Fruit fly (Drosophila melanogaster) whole organism, embryonic: ENCODE data around the gene intr.

Experiments
- Abd-B ChIP-seq: fragments of 200-800 bp; sonication (Bioruptor generic); optimal IDR thresholded peaks from 2 replicates; lab custom pipeline; 2018; ENCODE audit warnings: missing biosample characterization, mild to moderate bottlenecking, missing genetic modification characterization, moderate library complexity
- Adf1 ChIP-seq: fragments of 200-800 bp; sonication (Bioruptor generic); IDR thresholded peaks from 2 replicates; pipeline ENCODE4 v1.3.6; 2022; ENCODE audit warnings: missing biosample characterization, missing genetic modification characterization
- CG11247 ChIP-seq: fragments of 200-800 bp; sonication (Bioruptor generic); IDR thresholded peaks from 2 replicates; pipeline ENCODE4 v1.3.6; 2022; ENCODE audit warnings: missing biosample characterization, missing genetic modification characterization
- CG12071 ChIP-seq: fragments of 200-800 bp; sonication (Bioruptor generic); optimal IDR thresholded peaks from 3 replicates; lab custom pipeline; 2018; ENCODE audit warnings: missing biosample characterization, mild to moderate bottlenecking, missing genetic modification characterization
- CG12155 ChIP-seq: fragments of 200-800 bp; sonication (Bioruptor generic); optimal IDR thresholded peaks from 3 replicates; lab custom pipeline; 2016; ENCODE audit warnings: missing biosample characterization, missing genetic modification characterization
- CG14014 ChIP-seq: fragments of 200-800 bp; sonication (Bioruptor generic); IDR thresholded peaks from 2 replicates; pipeline ENCODE4 v1.3.6; 2022; ENCODE audit warnings: missing biosample characterization, missing genetic modification characterization
- CG15269 ChIP-seq: fragments of 200-800 bp; sonication (Bioruptor generic); optimal IDR thresholded peaks from 2 replicates; lab custom pipeline; 2018; ENCODE audit warnings: missing biosample characterization, mild to moderate bottlenecking, missing genetic modification characterization, moderate library complexity
- CG16815 ChIP-seq: fragments of 200-800 bp; sonication (Bioruptor generic); optimal IDR thresholded peaks from 3 replicates; lab custom pipeline; 2017; ENCODE audit warnings: missing biosample characterization, mild to moderate bottlenecking, missing genetic modification characterization
- CG2120 ChIP-seq: fragments of 200-800 bp; sonication (Bioruptor generic); optimal IDR thresholded peaks from 3 replicates; lab custom pipeline; 2016; ENCODE audit warnings: missing biosample characterization, missing genetic modification characterization
- CG3065 ChIP-seq: fragments of 200-800 bp; sonication (Bioruptor generic); optimal IDR thresholded peaks from 2 replicates; lab custom pipeline; 2016; ENCODE audit warnings: missing biosample characterization, missing genetic modification characterization
- CG32767 ChIP-seq: fragments of 200-800 bp; sonication (Bioruptor generic); IDR thresholded peaks from 2 replicates; pipeline ENCODE4 v1.3.6; 2022; ENCODE audit warnings: missing biosample characterization, missing genetic modification characterization
- CG34224 ChIP-seq: fragments of 200-800 bp; sonication (Bioruptor generic); IDR thresholded peaks from 3 replicates; pipeline ENCODE4 v1.3.6; 2022; ENCODE audit warnings: missing biosample characterization, missing genetic modification characterization; ENCODE audit not compliant: partially characterized antibody
- CG3726 ChIP-seq: fragments of 200-800 bp; sonication (Bioruptor generic); IDR thresholded peaks from 3 replicates; pipeline ENCODE4, ENCODE4 v1.3.6; 2022; ENCODE audit warnings: missing biosample characterization, missing genetic modification characterization
- CG4820 ChIP-seq: fragments of 200-800 bp; sonication (Bioruptor generic); optimal IDR thresholded peaks from 3 replicates; lab custom pipeline; 2016; ENCODE audit warnings: missing biosample characterization, missing genetic modification characterization
- CG7372 ChIP-seq: fragments of 200-800 bp; sonication (Bioruptor generic); IDR thresholded peaks from 2 replicates; pipeline ENCODE4 v1.3.6; 2022; ENCODE audit warnings: missing biosample characterization, missing genetic modification characterization
- CG7928 ChIP-seq: fragments of 200-800 bp; sonication (Bioruptor generic); optimal IDR thresholded peaks from 2 replicates; lab custom pipeline; 2017; ENCODE audit warnings: missing biosample characterization, mild to moderate bottlenecking, missing genetic modification characterization
- CG8765 ChIP-seq: fragments of 200-800 bp; sonication (Bioruptor generic); IDR thresholded peaks from 2 replicates; pipeline ENCODE4 v1.3.6; 2022; ENCODE audit warnings: missing biosample characterization, missing genetic modification characterization
- CG8924 ChIP-seq: fragments of 200-800 bp; optimal IDR thresholded peaks from 3 replicates; lab custom pipeline; 2019; ENCODE audit warnings: missing biosample characterization, mild to moderate bottlenecking, missing genetic modification characterization, moderate library complexity
- CG8944 ChIP-seq: fragments of 200-800 bp; sonication (Bioruptor generic); optimal IDR thresholded peaks from 3 replicates; lab custom pipeline; 2016; ENCODE audit warnings: missing biosample characterization, missing genetic modification characterization
- CG9215 ChIP-seq: fragments of 200-800 bp; sonication (Bioruptor generic); IDR thresholded peaks from 2 replicates; pipeline ENCODE4 v1.3.6; 2022; ENCODE audit warnings: missing biosample characterization, missing genetic modification characterization
- D ChIP-seq, 2 experiments: fragments of 200-800 bp in 1 of 2; fragments of >200 bp in 1 of 2; sonication (Bioruptor generic) in 1 of 2; optimal IDR thresholded peaks; 2 replicates in 1 of 2; 3 replicates in 1 of 2; lab custom pipeline; 2017; ENCODE audit warnings: mild to moderate bottlenecking in 1 of 2, missing biosample characterization in 1 of 2, missing genetic modification characterization in 1 of 2, missing genetic modification reagents in 1 of 2
- Dbx ChIP-seq: fragments of 200-800 bp; sonication (Bioruptor generic); IDR thresholded peaks from 3 replicates; pipeline ENCODE4 v1.3.6; 2022; ENCODE audit warnings: missing biosample characterization, missing genetic modification characterization
- Drgx ChIP-seq: fragments of 200-800 bp; sonication (Bioruptor generic); IDR thresholded peaks from 2 replicates; pipeline ENCODE4 v1.3.6; 2022; ENCODE audit warnings: missing biosample characterization, missing genetic modification characterization
- Ets97D ChIP-seq: fragments of 200-800 bp; sonication (Bioruptor generic); optimal IDR thresholded peaks from 3 replicates; lab custom pipeline; 2016; ENCODE audit warnings: missing biosample characterization, missing genetic modification characterization
- NFAT ChIP-seq: fragments of 200-800 bp; sonication (Bioruptor generic); IDR thresholded peaks from 2 replicates; pipeline ENCODE4 v1.3.6; 2022; ENCODE audit warnings: missing biosample characterization, missing genetic modification characterization
- PHDP ChIP-seq: fragments of 200-800 bp; sonication (Bioruptor generic); optimal IDR thresholded peaks from 3 replicates; lab custom pipeline; 2018; ENCODE audit warnings: missing biosample characterization, mild to moderate bottlenecking, missing genetic modification characterization, moderate library complexity
- Ravus ChIP-seq: fragments of 200-800 bp; sonication (Bioruptor generic); IDR thresholded peaks from 2 replicates; pipeline ENCODE4 v1.3.6; 2022; ENCODE audit warnings: missing biosample characterization, missing genetic modification characterization
- Side ChIP-seq: fragments of 200-800 bp; sonication (Bioruptor generic); optimal IDR thresholded peaks from 2 replicates; lab custom pipeline; 2016; ENCODE audit warnings: missing biosample characterization, missing genetic modification characterization
- Sox100B ChIP-seq: fragments of 200-800 bp; sonication (Bioruptor generic); optimal IDR thresholded peaks from 3 replicates; lab custom pipeline; 2018; ENCODE audit warnings: missing biosample characterization, mild to moderate bottlenecking, missing genetic modification characterization
- Stat92E ChIP-seq, 3 experiments: fragments of >200 bp in 2 of 3; fragments of 200-800 bp in 1 of 3; sonication (Bioruptor generic) in 1 of 3; optimal IDR thresholded peaks; 2 replicates each; lab custom pipeline; 2017 to 2019; ENCODE audit warnings: missing biosample characterization in 3 of 3, missing genetic modification characterization in 3 of 3, mild to moderate bottlenecking in 1 of 3, moderate library complexity in 1 of 3
- abd-A ChIP-seq: fragments of 200-800 bp; sonication (Bioruptor generic); optimal IDR thresholded peaks from 3 replicates; lab custom pipeline; 2019; ENCODE audit warnings: missing biosample characterization, mild to moderate bottlenecking, missing genetic modification characterization, moderate library complexity
- ash1 ChIP-seq: fragments of 200-800 bp; sonication (Bioruptor generic); optimal IDR thresholded peaks from 2 replicates; lab custom pipeline; 2018; ENCODE audit warnings: missing biosample characterization, mild to moderate bottlenecking, missing genetic modification characterization
- ato ChIP-seq: fragments of 200-800 bp; sonication (Bioruptor generic); IDR thresholded peaks from 2 replicates; pipeline ENCODE4 v1.3.6; 2022; ENCODE audit warnings: missing biosample characterization, missing genetic modification characterization; ENCODE audit not compliant: partially characterized antibody
- bsh ChIP-seq, 2 experiments: fragments of 200-800 bp; sonication (Bioruptor generic); optimal IDR thresholded peaks; 2 replicates each; lab custom pipeline; 2017 to 2018; ENCODE audit warnings: mild to moderate bottlenecking in 2 of 2, missing biosample characterization in 2 of 2, missing genetic modification characterization in 2 of 2, moderate library complexity in 1 of 2
- chn ChIP-seq: fragments of 200-800 bp; sonication (Bioruptor generic); optimal IDR thresholded peaks from 2 replicates; lab custom pipeline; 2016; ENCODE audit warnings: missing biosample characterization, missing genetic modification characterization
- crc ChIP-seq: fragments of 200-800 bp; sonication (Bioruptor generic); optimal IDR thresholded peaks from 2 replicates; lab custom pipeline; 2016; ENCODE audit warnings: missing biosample characterization, missing genetic modification characterization
- fd3F ChIP-seq: fragments of 200-800 bp; sonication (Bioruptor generic); optimal IDR thresholded peaks from 2 replicates; lab custom pipeline; 2018; ENCODE audit warnings: missing biosample characterization, mild to moderate bottlenecking, missing genetic modification characterization, moderate library complexity
- fru ChIP-seq: fragments of >200 bp; optimal IDR thresholded peaks from 2 replicates; lab custom pipeline; 2017
- ftz-f1 ChIP-seq: fragments of 200-800 bp; sonication (Bioruptor generic); optimal IDR thresholded peaks from 2 replicates; lab custom pipeline; 2016; ENCODE audit warnings: missing biosample characterization, missing genetic modification characterization
- gcm ChIP-seq: fragments of 200-800 bp; sonication (Bioruptor generic); optimal IDR thresholded peaks from 2 replicates; lab custom pipeline; 2019; ENCODE audit warnings: missing biosample characterization, mild to moderate bottlenecking, missing genetic modification characterization, moderate library complexity
- h ChIP-seq: fragments of >200 bp; optimal IDR thresholded peaks from 2 replicates; lab custom pipeline; 2017
- jigr1 ChIP-seq: fragments of 200-800 bp; sonication (Bioruptor generic); IDR thresholded peaks from 3 replicates; pipeline ENCODE4 v1.3.6; 2022; ENCODE audit warnings: missing biosample characterization, missing genetic modification characterization
- kah ChIP-seq: fragments of 200-800 bp; sonication (Bioruptor generic); optimal IDR thresholded peaks from 2 replicates; lab custom pipeline; 2018; ENCODE audit warnings: missing biosample characterization, mild to moderate bottlenecking, missing genetic modification characterization
- kni ChIP-seq: fragments of 200-800 bp; sonication (Bioruptor generic); optimal IDR thresholded peaks from 3 replicates; lab custom pipeline; 2017; ENCODE audit warnings: mild to moderate bottlenecking, missing biosample characterization, missing genetic modification reagents, missing genetic modification characterization
- maf-S ChIP-seq: fragments of 200-800 bp; sonication (Bioruptor generic); optimal IDR thresholded peaks from 2 replicates; lab custom pipeline; 2016; ENCODE audit warnings: missing biosample characterization, missing genetic modification characterization
- phol ChIP-seq: fragments of 200-800 bp; sonication (Bioruptor generic); optimal IDR thresholded peaks from 3 replicates; lab custom pipeline; 2018; ENCODE audit warnings: missing biosample characterization, mild to moderate bottlenecking, missing genetic modification characterization, moderate library complexity
- repo ChIP-seq: fragments of 200-800 bp; sonication (Bioruptor generic); optimal IDR thresholded peaks from 2 replicates; lab custom pipeline; 2016; ENCODE audit warnings: missing biosample characterization, missing genetic modification characterization
- row ChIP-seq: fragments of 200-800 bp; sonication (Bioruptor generic); IDR thresholded peaks from 3 replicates; pipeline ENCODE4 v1.3.6; 2022; ENCODE audit warnings: missing biosample characterization, missing genetic modification characterization
- sd ChIP-seq: fragments of 200-800 bp; sonication (Bioruptor generic); optimal IDR thresholded peaks from 3 replicates; lab custom pipeline; 2018; ENCODE audit warnings: missing biosample characterization, mild to moderate bottlenecking, missing genetic modification characterization, moderate library complexity
- sisA ChIP-seq: fragments of 200-800 bp; sonication (Bioruptor generic); IDR thresholded peaks from 2 replicates; pipeline ENCODE4 v1.3.6; 2022; ENCODE audit warnings: missing biosample characterization, missing genetic modification characterization
- sr ChIP-seq: fragments of 200-800 bp; sonication (Bioruptor generic); IDR thresholded peaks from 3 replicates; pipeline ENCODE4 v1.3.6; 2022; ENCODE audit warnings: missing biosample characterization, missing genetic modification characterization
- tin ChIP-seq: fragments of 200-800 bp; sonication (Bioruptor generic); optimal IDR thresholded peaks from 3 replicates; lab custom pipeline; 2016; ENCODE audit warnings: missing biosample characterization, missing genetic modification characterization
- toy ChIP-seq: fragments of 200-800 bp; sonication (Bioruptor generic); IDR thresholded peaks from 2 replicates; pipeline ENCODE4 v1.3.6; 2022; ENCODE audit warnings: missing biosample characterization, missing genetic modification characterization

Gene intr

dm6 chr3R:28830746-28831145 lies 40.4 kb downstream of the intr start (continued):
- TF ChIP-seq fru = no peak
- TF ChIP-seq CG11247 (GFP tag; lab: Robert Waterston, UW) = no peak
- TF ChIP-seq kni (GFP tag; lab: Kevin White, UChicago) = no peak
- no peak for TF ChIP-seq CG7928
- no peak for TF ChIP-seq chn (GFP tag; lab: Kevin White, UChicago)
- TF ChIP-seq tin = no peak
- TF ChIP-seq CG4820 = peak; percentile 23
- no peak for TF ChIP-seq Ravus (GFP tag; lab: Robert Waterston, UW)
- TF ChIP-seq CG15269 (tag; lab: Kevin White, UChicago) = peak; percentile 3
- no peak for TF ChIP-seq Side
- TF ChIP-seq fd3F (GFP tag; lab: Kevin White, UChicago) = no peak
- no peak for TF ChIP-seq Drgx (GFP tag; lab: Robert Waterston, UW)
- TF ChIP-seq Abd-B = no peak
- TF ChIP-seq ftz-f1 = no peak
- no peak for TF ChIP-seq CG9215
- TF ChIP-seq CG2120 (GFP tag; lab: Kevin White, UChicago) = peak; percentile 27
- TF ChIP-seq crc (GFP tag; lab: Kevin White, UChicago) = no peak
- no peak for TF ChIP-seq repo (GFP tag; lab: Kevin White, UChicago)
- no peak for TF ChIP-seq maf-S (GFP tag; lab: Kevin White, UChicago)
- peak; percentile 22 for TF ChIP-seq PHDP (tag; lab: Kevin White, UChicago)
- TF ChIP-seq CG34224 (GFP tag; lab: Robert Waterston, UW) = no peak
- no peak for TF ChIP-seq toy (GFP tag; lab: Robert Waterston, UW)
- TF ChIP-seq jigr1 (GFP tag; lab: Robert Waterston, UW) = no peak
- TF ChIP-seq D (optimal IDR thresholded peaks at IDR 0.05; lab: Kevin White, UChicago) = no peak
- TF ChIP-seq D (GFP tag; optimal IDR thresholded peaks at IDR 0.05; lab: Kevin White, UChicago) = no peak
- TF ChIP-seq sisA (GFP tag; lab: Robert Waterston, UW) = no peak
- no peak for TF ChIP-seq Adf1 (GFP tag; lab: Robert Waterston, UW)
- TF ChIP-seq ato = no peak
- peak; percentile 25 for TF ChIP-seq phol (tag; lab: Kevin White, UChicago)
- TF ChIP-seq h (lab: Kevin White, UChicago) = no peak
- TF ChIP-seq Sox100B (GFP tag; lab: Kevin White, UChicago) = no peak
- no peak for TF ChIP-seq Ets97D (GFP tag; lab: Kevin White, UChicago)
- no peak for TF ChIP-seq abd-A (tag; lab: Kevin White, UChicago)
- peak; percentile 31; the same call in 1 of the 3 replicates for TF ChIP-seq row (GFP tag; lab: Robert Waterston, UW)
- no peak for TF ChIP-seq NFAT (GFP tag; lab: Robert Waterston, UW)
- TF ChIP-seq CG12155 (GFP tag; lab: Kevin White, UChicago) = no peak
- no peak for TF ChIP-seq CG32767 (GFP tag; lab: Robert Waterston, UW)
- no peak for TF ChIP-seq CG12071 (GFP tag; lab: Kevin White, UChicago)
- TF ChIP-seq sd (tag; lab: Kevin White, UChicago) = no peak
- peak; percentile 12 for TF ChIP-seq CG8924 (tag; lab: Kevin White, UChicago)
- no peak for TF ChIP-seq CG3065 (GFP tag; lab: Kevin White, UChicago)
- TF ChIP-seq ash1 (GFP tag; lab: Kevin White, UChicago) = no peak
- TF ChIP-seq CG7372 (GFP tag; lab: Robert Waterston, UW) = no peak
- no peak for TF ChIP-seq CG3726
- no peak for TF ChIP-seq CG14014 (GFP tag; lab: Robert Waterston, UW)
- no peak for TF ChIP-seq CG8944 (GFP tag; lab: Kevin White, UChicago)
- TF ChIP-seq sr (GFP tag; lab: Robert Waterston, UW) = no peak
- TF ChIP-seq Stat92E (GFP tag; optimal IDR thresholded peaks at IDR 0.05; lab: Kevin White, UChicago) = no peak
- TF ChIP-seq CG8765 = no peak
- TF ChIP-seq bsh (GFP tag; optimal IDR thresholded peaks at IDR 0.05; lab: Kevin White, UChicago) = peak in 1 of 2 experiments; percentile 3
- no peak for TF ChIP-seq Dbx (GFP tag; lab: Robert Waterston, UW)
- TF ChIP-seq CG16815 (GFP tag; lab: Kevin White, UChicago) = no peak
- no peak for TF ChIP-seq gcm (GFP tag; lab: Kevin White, UChicago)
- no peak for TF ChIP-seq kah (GFP tag; lab: Kevin White, UChicago)
